Fruit fly (Drosophila melanogaster) whole organism, embryonic: ENCODE results near the gene CG3513.

Experiments used
- Adf1 ChIP-seq: fragments of 200-800 bp; sonication (Bioruptor generic); IDR thresholded peaks from 2 replicates; pipeline ENCODE4 v1.3.6; 2022; ENCODE audit warnings: missing biosample characterization, missing genetic modification characterization
- Asciz ChIP-seq: fragments of 200-800 bp; sonication (Bioruptor generic); optimal IDR thresholded peaks from 2 replicates; lab custom pipeline; 2017; ENCODE audit warnings: missing biosample characterization, mild to moderate bottlenecking, missing genetic modification characterization, missing genetic modification reagents
- CG10147 ChIP-seq: fragments of 200-800 bp; sonication (Bioruptor generic); optimal IDR thresholded peaks from 2 replicates; lab custom pipeline; 2019; ENCODE audit warnings: missing biosample characterization, mild to moderate bottlenecking, missing genetic modification characterization, moderate library complexity
- CG11398 ChIP-seq: fragments of 200-800 bp; sonication (Bioruptor generic); optimal IDR thresholded peaks from 2 replicates; lab custom pipeline; 2016; ENCODE audit warnings: missing biosample characterization, missing genetic modification characterization
- CG11504 ChIP-seq: fragments of 200-800 bp; sonication (Bioruptor generic); optimal IDR thresholded peaks from 3 replicates; lab custom pipeline; 2019; ENCODE audit warnings: missing biosample characterization, mild to moderate bottlenecking, missing genetic modification characterization, moderate library complexity
- CG11696 ChIP-seq: fragments of 200-800 bp; sonication (Bioruptor generic); IDR thresholded peaks from 2 replicates; pipeline ENCODE4 v1.3.6; 2022; ENCODE audit warnings: missing biosample characterization, missing genetic modification characterization
- CG13296 ChIP-seq: fragments of 200-800 bp; sonication (Bioruptor generic); optimal IDR thresholded peaks from 3 replicates; lab custom pipeline; 2018; ENCODE audit warnings: missing biosample characterization, mild to moderate bottlenecking, missing genetic modification characterization
- CG13624 ChIP-seq: fragments of 200-800 bp; sonication (Bioruptor generic); optimal IDR thresholded peaks from 2 replicates; lab custom pipeline; 2016; ENCODE audit warnings: missing biosample characterization, missing genetic modification characterization
- CG15269 ChIP-seq: fragments of 200-800 bp; sonication (Bioruptor generic); optimal IDR thresholded peaks from 2 replicates; lab custom pipeline; 2018; ENCODE audit warnings: missing biosample characterization, mild to moderate bottlenecking, missing genetic modification characterization, moderate library complexity
- CG15514 ChIP-seq: fragments of 200-800 bp; sonication (Bioruptor generic); optimal IDR thresholded peaks from 3 replicates; lab custom pipeline; 2017; ENCODE audit warnings: missing biosample characterization, missing genetic modification characterization, mild to moderate bottlenecking, moderate library complexity, missing genetic modification reagents
- CG17385 ChIP-seq: fragments of 200-800 bp; sonication (Bioruptor generic); optimal IDR thresholded peaks from 3 replicates; lab custom pipeline; 2018; ENCODE audit warnings: missing biosample characterization, mild to moderate bottlenecking, missing genetic modification characterization
- CG17612 ChIP-seq: fragments of 200-800 bp; sonication (Bioruptor generic); IDR thresholded peaks from 2 replicates; pipeline ENCODE4 v1.3.6; 2022; ENCODE audit warnings: missing biosample characterization, missing genetic modification characterization
- CG2120 ChIP-seq: fragments of 200-800 bp; sonication (Bioruptor generic); optimal IDR thresholded peaks from 3 replicates; lab custom pipeline; 2016; ENCODE audit warnings: missing biosample characterization, missing genetic modification characterization
- CG2678 ChIP-seq: fragments of 200-800 bp; sonication (Bioruptor generic); optimal IDR thresholded peaks from 3 replicates; lab custom pipeline; 2019; ENCODE audit warnings: missing biosample characterization, mild to moderate bottlenecking, missing genetic modification characterization, moderate library complexity
- CG30403 ChIP-seq: fragments of 200-800 bp; sonication (Bioruptor generic); optimal IDR thresholded peaks from 3 replicates; lab custom pipeline; 2016; ENCODE audit warnings: missing biosample characterization, missing genetic modification characterization
- CG6683 ChIP-seq: fragments of 200-800 bp; sonication (Bioruptor generic); optimal IDR thresholded peaks from 2 replicates; lab custom pipeline; 2017; ENCODE audit warnings: missing biosample characterization, mild to moderate bottlenecking, missing genetic modification characterization, missing genetic modification reagents
- CG7556 ChIP-seq: fragments of 200-800 bp; sonication (Bioruptor generic); optimal IDR thresholded peaks from 2 replicates; lab custom pipeline; 2017; ENCODE audit warnings: missing biosample characterization, mild to moderate bottlenecking, missing genetic modification characterization
- CG7839 ChIP-seq: fragments of 200-800 bp; sonication (Bioruptor generic); optimal IDR thresholded peaks from 3 replicates; lab custom pipeline; 2018; ENCODE audit warnings: missing biosample characterization, mild to moderate bottlenecking, missing genetic modification characterization, moderate library complexity
- CG8290 ChIP-seq, 3 experiments: fragments of 200-800 bp; sonication (Bioruptor generic); optimal IDR thresholded peaks; 2 replicates each; lab custom pipeline; 2016 to 2019; ENCODE audit warnings: missing biosample characterization in 3 of 3, missing genetic modification characterization in 3 of 3, mild to moderate bottlenecking in 2 of 3, moderate library complexity in 1 of 3
- CG8359 ChIP-seq: fragments of 200-800 bp; sonication (Bioruptor generic); optimal IDR thresholded peaks from 2 replicates; lab custom pipeline; 2017; ENCODE audit warnings: missing biosample characterization, mild to moderate bottlenecking, missing genetic modification characterization, borderline replicate concordance
- CkIIα-i1 ChIP-seq: fragments of 200-800 bp; sonication (Bioruptor generic); IDR thresholded peaks from 2 replicates; pipeline ENCODE4 v1.3.6; 2022; ENCODE audit warnings: missing biosample characterization, missing genetic modification characterization
- CoRest ChIP-seq: fragments of 200-800 bp; sonication (Bioruptor generic); optimal IDR thresholded peaks from 3 replicates; lab custom pipeline; 2018; ENCODE audit warnings: missing biosample characterization, mild to moderate bottlenecking, missing genetic modification characterization, moderate library complexity
- Drgx ChIP-seq: fragments of 200-800 bp; sonication (Bioruptor generic); IDR thresholded peaks from 2 replicates; pipeline ENCODE4 v1.3.6; 2022; ENCODE audit warnings: missing biosample characterization, missing genetic modification characterization
- Fer3 ChIP-seq: fragments of 200-800 bp; sonication (Bioruptor generic); optimal IDR thresholded peaks from 2 replicates; lab custom pipeline; 2018; ENCODE audit warnings: missing biosample characterization, mild to moderate bottlenecking, missing genetic modification characterization, moderate library complexity
- HLH3B ChIP-seq: fragments of 200-800 bp; sonication (Bioruptor generic); IDR thresholded peaks from 2 replicates; pipeline ENCODE4 v1.3.6; 2022; ENCODE audit warnings: missing biosample characterization, missing genetic modification characterization
- Hand ChIP-seq: fragments of 200-800 bp; sonication (Bioruptor generic); optimal IDR thresholded peaks from 2 replicates; lab custom pipeline; 2017; ENCODE audit warnings: mild to moderate bottlenecking, missing biosample characterization, missing genetic modification reagents, missing genetic modification characterization
- Hmr ChIP-seq: fragments of 200-800 bp; sonication (Bioruptor generic); optimal IDR thresholded peaks from 3 replicates; lab custom pipeline; 2017; ENCODE audit warnings: mild to moderate bottlenecking, missing biosample characterization, missing genetic modification reagents, missing genetic modification characterization
- Hr51 ChIP-seq, 2 experiments: fragments of 200-800 bp; sonication (Bioruptor generic); optimal IDR thresholded peaks; 2 replicates in 1 of 2; 3 replicates in 1 of 2; lab custom pipeline; 2016 to 2018; ENCODE audit warnings: missing biosample characterization in 2 of 2, missing genetic modification characterization in 2 of 2, mild to moderate bottlenecking in 1 of 2, moderate library complexity in 1 of 2
- Med ChIP-seq: fragments of 200-800 bp; sonication (Bioruptor generic); peaks from one replicate; lab custom pipeline; 2016; ENCODE audit warnings: missing biosample characterization, missing genetic modification characterization, mild to moderate bottlenecking, inconsistent platforms, moderate library complexity
- Meics ChIP-seq: fragments of 200-800 bp; sonication (Bioruptor generic); optimal IDR thresholded peaks from 2 replicates; lab custom pipeline; 2017; ENCODE audit warnings: missing biosample characterization, mild to moderate bottlenecking, missing genetic modification characterization
- Neu2 ChIP-seq: fragments of 200-800 bp; sonication (Bioruptor generic); optimal IDR thresholded peaks from 3 replicates; lab custom pipeline; 2016; ENCODE audit warnings: missing biosample characterization, missing genetic modification characterization, borderline replicate concordance
- Oli ChIP-seq: fragments of 200-800 bp; sonication (Bioruptor generic); optimal IDR thresholded peaks from 2 replicates; lab custom pipeline; 2018; ENCODE audit warnings: missing biosample characterization, mild to moderate bottlenecking, missing genetic modification characterization, moderate library complexity
- Ptx1 ChIP-seq: fragments of 200-800 bp; sonication (Bioruptor generic); IDR thresholded peaks from 2 replicates; pipeline ENCODE4 v1.3.6; 2022; ENCODE audit warnings: missing biosample characterization, missing genetic modification characterization
- Side ChIP-seq: fragments of 200-800 bp; sonication (Bioruptor generic); optimal IDR thresholded peaks from 2 replicates; lab custom pipeline; 2016; ENCODE audit warnings: missing biosample characterization, missing genetic modification characterization
- Sox102F ChIP-seq: fragments of 200-800 bp; sonication (Bioruptor generic); optimal IDR thresholded peaks from 2 replicates; lab custom pipeline; 2018; ENCODE audit warnings: missing biosample characterization, mild to moderate bottlenecking, missing genetic modification characterization, moderate library complexity
- Xbp1 ChIP-seq: fragments of 200-800 bp; sonication (Bioruptor generic); optimal IDR thresholded peaks from 3 replicates; lab custom pipeline; 2016; ENCODE audit warnings: missing biosample characterization, mild to moderate bottlenecking, missing genetic modification characterization
- abd-A ChIP-seq: fragments of 200-800 bp; sonication (Bioruptor generic); optimal IDR thresholded peaks from 3 replicates; lab custom pipeline; 2019; ENCODE audit warnings: missing biosample characterization, mild to moderate bottlenecking, missing genetic modification characterization, moderate library complexity
- caup ChIP-seq: fragments of 200-800 bp; sonication (Bioruptor generic); optimal IDR thresholded peaks from 3 replicates; lab custom pipeline; 2017; ENCODE audit warnings: missing biosample characterization, mild to moderate bottlenecking, missing genetic modification characterization, moderate library complexity; ENCODE audit not compliant: severe bottlenecking
- dmrt99B ChIP-seq: fragments of 200-800 bp; sonication (Bioruptor generic); optimal IDR thresholded peaks from 2 replicates; lab custom pipeline; 2018; ENCODE audit warnings: missing biosample characterization, mild to moderate bottlenecking, missing genetic modification characterization, moderate library complexity
- dpn ChIP-seq, 2 experiments: fragments of 200-800 bp; sonication (Bioruptor generic); optimal IDR thresholded peaks; 3 replicates each; lab custom pipeline; 2016; ENCODE audit warnings: missing biosample characterization in 2 of 2, missing genetic modification characterization in 2 of 2
- eve ChIP-seq, 2 experiments: fragments of >200 bp; optimal IDR thresholded peaks; 2 replicates each; lab custom pipeline; 2017; ENCODE audit warnings: missing biosample characterization in 2 of 2, missing genetic modification characterization in 2 of 2
- grau ChIP-seq: fragments of 200-800 bp; optimal IDR thresholded peaks from 3 replicates; lab custom pipeline; 2019; ENCODE audit warnings: missing biosample characterization, mild to moderate bottlenecking, missing genetic modification characterization, moderate library complexity
- lmd ChIP-seq: fragments of 200-800 bp; sonication (Bioruptor generic); IDR thresholded peaks from 2 replicates; pipeline ENCODE4 v1.3.6; 2022; ENCODE audit warnings: missing biosample characterization, missing genetic modification characterization
- row ChIP-seq: fragments of 200-800 bp; sonication (Bioruptor generic); IDR thresholded peaks from 3 replicates; pipeline ENCODE4 v1.3.6; 2022; ENCODE audit warnings: missing biosample characterization, missing genetic modification characterization
- slou ChIP-seq: fragments of 200-800 bp; sonication (Bioruptor generic); optimal IDR thresholded peaks from 3 replicates; lab custom pipeline; 2016; ENCODE audit warnings: missing biosample characterization, missing genetic modification characterization
- so ChIP-seq: fragments of 200-800 bp; sonication (Bioruptor generic); IDR thresholded peaks from 3 replicates; pipeline ENCODE4 v1.3.6; 2022; ENCODE audit warnings: missing biosample characterization, missing genetic modification characterization
- zf30C ChIP-seq: fragments of 200-800 bp; sonication (Bioruptor generic); optimal IDR thresholded peaks from 3 replicates; lab custom pipeline; 2018; ENCODE audit warnings: missing biosample characterization, mild to moderate bottlenecking, missing genetic modification characterization
- zfh1 ChIP-seq: fragments of 200-800 bp; sonication (Bioruptor generic); IDR thresholded peaks from 3 replicates; pipeline ENCODE4 v1.3.6; 2022; ENCODE audit warnings: missing biosample characterization, missing genetic modification characterization

The CG3513 gene

DNA sequence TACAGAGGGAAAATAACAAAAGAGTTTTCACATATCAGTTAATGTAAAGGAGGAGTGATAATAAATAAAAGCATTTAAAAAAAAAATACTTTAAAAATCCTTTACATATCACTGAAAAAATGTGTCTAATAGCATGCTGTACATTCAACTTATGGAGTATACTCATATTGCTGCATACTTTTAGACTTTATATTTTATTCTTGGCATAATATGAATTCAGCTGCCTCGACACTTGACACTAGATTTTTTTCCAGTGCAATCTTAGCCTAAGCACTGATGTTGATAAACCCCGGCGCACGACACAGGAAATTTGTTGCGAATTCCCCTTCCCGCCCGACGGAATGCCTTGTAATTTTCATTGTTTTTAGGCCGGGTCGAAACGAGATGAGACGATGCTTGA is 47.5 kb upstream of the CG3513 start (continued):
- TF ChIP-seq caup (GFP tag; lab: Kevin White, UChicago) (peak; percentile 2), Fer3 (tag; lab: Kevin White, UChicago) (peak; percentile 12), CG15514 (GFP tag; lab: Kevin White, UChicago) (peak; percentile 26), CG7839 (tag; lab: Kevin White, UChicago) (peak; percentile 46), lmd (peak; percentile 11; the same call in 1 of the 2 replicates), Adf1 (GFP tag; lab: Robert Waterston, UW) (no peak), abd-A (tag; lab: Kevin White, UChicago) (peak; percentile 25), HLH3B (GFP tag; lab: Robert Waterston, UW) (no peak), CG17385 (GFP tag; lab: Kevin White, UChicago) (peak; percentile 20), CG13296 (GFP tag; lab: Kevin White, UChicago) (peak; percentile 3), CG11398 (GFP tag; lab: Kevin White, UChicago) (no peak), row (GFP tag; lab: Robert Waterston, UW) (peak; percentile 52; the same call in 2 of the 3 replicates), Xbp1 (GFP tag; lab: Kevin White, UChicago) (peak; percentile 17), Med (GFP tag; lab: Kevin White, UChicago) (peak; percentile 75), so (GFP tag; lab: Robert Waterston, UW) (no peak), dmrt99B (tag; lab: Kevin White, UChicago) (peak; percentile 40), CG17612 (GFP tag; lab: Robert Waterston, UW) (no peak), dpn (GFP tag; optimal IDR thresholded peaks at IDR 0.05; lab: Kevin White, UChicago) (peak in 1 of 2 experiments; percentile 14), CG13624 (GFP tag; lab: Kevin White, UChicago) (no peak), CG15269 (tag; lab: Kevin White, UChicago) (peak; percentile 29), CG8290 (GFP tag; optimal IDR thresholded peaks at IDR 0.05; lab: Kevin White, UChicago) (no peak), CG8290 (tag; optimal IDR thresholded peaks at IDR 0.05; lab: Kevin White, UChicago) (peak in 1 of 2 experiments; percentile 18), Asciz (GFP tag; lab: Kevin White, UChicago) (peak; percentile 12), slou (peak; percentile 3), Ptx1 (GFP tag; lab: Robert Waterston, UW) (peak; percentile 36), Oli (tag; lab: Kevin White, UChicago) (peak; percentile 35), CG7556 (peak; percentile 35), CG8359 (no peak), Sox102F (GFP tag; lab: Kevin White, UChicago) (peak; percentile 29)

DNA sequence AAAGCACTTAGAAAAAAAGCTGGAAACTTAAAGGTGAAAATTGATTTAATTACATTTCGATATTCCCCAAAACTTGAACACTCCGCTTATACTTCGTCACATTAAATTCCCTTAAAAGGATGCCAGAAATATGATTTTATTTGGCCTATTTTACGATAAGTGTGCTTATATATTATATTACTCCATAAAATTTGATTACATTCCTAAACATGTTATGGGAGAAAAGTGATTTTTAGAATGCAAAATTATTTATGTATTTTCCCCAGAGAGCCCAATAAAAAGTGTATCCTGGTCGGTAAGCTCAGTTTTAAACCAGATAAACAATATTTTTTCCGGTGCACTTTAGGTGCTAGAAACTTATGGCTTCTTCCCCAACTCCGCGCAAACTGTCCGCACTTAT is 44.7 kb upstream of the CG3513 start:
- TF ChIP-seq zfh1 (GFP tag; lab: Robert Waterston, UW) (no peak), CG11696 (GFP tag; lab: Robert Waterston, UW) (no peak), zf30C (GFP tag; lab: Kevin White, UChicago) (no peak), CG2678 (tag; lab: Kevin White, UChicago) (peak; percentile 51), CG7556 (peak; percentile 47), Meics (peak; percentile 19), CkIIα-i1 (GFP tag; lab: Robert Waterston, UW) (no peak), Side (GFP tag; lab: Kevin White, UChicago) (no peak), CoRest (peak; percentile 14), CG30403 (peak; percentile 7), Hand (GFP tag; lab: Kevin White, UChicago) (peak; percentile 25), Neu2 (no peak), grau (peak; percentile 35), CG15269 (tag; lab: Kevin White, UChicago) (peak; percentile 29), dmrt99B (tag; lab: Kevin White, UChicago) (peak; percentile 30), eve (GFP tag; optimal IDR thresholded peaks at IDR 0.05; lab: Kevin White, UChicago) (peak in 1 of 2 experiments; percentile 22), Sox102F (GFP tag; lab: Kevin White, UChicago) (peak; percentile 19), CG2120 (GFP tag; lab: Kevin White, UChicago) (peak; percentile 43), Drgx (no peak), Xbp1 (GFP tag; lab: Kevin White, UChicago) (no peak), CG6683 (GFP tag; lab: Kevin White, UChicago) (no peak), CG11504 (tag; lab: Kevin White, UChicago) (peak; percentile 45), Hmr (GFP tag; lab: Kevin White, UChicago) (peak; percentile 27), Hr51 (GFP tag; optimal IDR thresholded peaks at IDR 0.05; lab: Kevin White, UChicago) (peak in 1 of 2 experiments; percentile 4), CG10147 (GFP tag; lab: Kevin White, UChicago) (peak; percentile 24)
